Fruit fly (Drosophila melanogaster) whole organism, embryonic: ENCODE data around the gene CG31388.

Experiments
- Bgb ChIP-seq: fragments of 200-800 bp; sonication (Bioruptor generic); IDR thresholded peaks from 2 replicates; pipeline ENCODE4 v1.3.6; 2022; ENCODE audit warnings: missing biosample characterization, missing genetic modification characterization; ENCODE audit not compliant: partially characterized antibody
- CG10147 ChIP-seq: fragments of 200-800 bp; sonication (Bioruptor generic); optimal IDR thresholded peaks from 2 replicates; lab custom pipeline; 2019; ENCODE audit warnings: missing biosample characterization, mild to moderate bottlenecking, missing genetic modification characterization, moderate library complexity
- CG10267 ChIP-seq: fragments of 200-800 bp; sonication (Bioruptor generic); optimal IDR thresholded peaks from 2 replicates; lab custom pipeline; 2018; ENCODE audit warnings: missing biosample characterization, mild to moderate bottlenecking, missing genetic modification characterization, moderate library complexity
- CG10321 ChIP-seq: fragments of 200-800 bp; sonication (Bioruptor generic); IDR thresholded peaks from 2 replicates; pipeline ENCODE4 v1.3.6; 2022; ENCODE audit warnings: missing biosample characterization, missing genetic modification characterization
- CG10431 ChIP-seq: fragments of 200-800 bp; sonication (Bioruptor generic); optimal IDR thresholded peaks from 3 replicates; lab custom pipeline; 2018; ENCODE audit warnings: missing biosample characterization, mild to moderate bottlenecking, missing genetic modification characterization
- CG12769 ChIP-seq: fragments of 200-800 bp; sonication (Bioruptor generic); optimal IDR thresholded peaks from 2 replicates; lab custom pipeline; 2019; ENCODE audit warnings: missing biosample characterization, mild to moderate bottlenecking, missing genetic modification characterization, moderate library complexity
- CG13624 ChIP-seq: fragments of 200-800 bp; sonication (Bioruptor generic); optimal IDR thresholded peaks from 2 replicates; lab custom pipeline; 2016; ENCODE audit warnings: missing biosample characterization, missing genetic modification characterization
- CG13894 ChIP-seq: fragments of 200-800 bp; sonication (Bioruptor generic); optimal IDR thresholded peaks from 3 replicates; lab custom pipeline; 2018; ENCODE audit warnings: missing biosample characterization, mild to moderate bottlenecking, missing genetic modification characterization, moderate library complexity
- CG14860 ChIP-seq: fragments of 200-800 bp; sonication (Bioruptor generic); IDR thresholded peaks from 3 replicates; pipeline ENCODE4 v1.3.6; 2022; ENCODE audit warnings: missing biosample characterization, missing genetic modification characterization; ENCODE audit not compliant: partially characterized antibody
- CG17186 ChIP-seq: fragments of 200-800 bp; sonication (Bioruptor generic); optimal IDR thresholded peaks from 3 replicates; lab custom pipeline; 2017; ENCODE audit warnings: missing biosample characterization, missing genetic modification reagents, missing genetic modification characterization
- CG2129 ChIP-seq: fragments of 200-800 bp; sonication (Bioruptor generic); IDR thresholded peaks from 2 replicates; pipeline ENCODE4 v1.3.6; 2022; ENCODE audit warnings: missing biosample characterization, missing genetic modification characterization; ENCODE audit not compliant: partially characterized antibody
- CG3065 ChIP-seq: fragments of 200-800 bp; sonication (Bioruptor generic); optimal IDR thresholded peaks from 2 replicates; lab custom pipeline; 2016; ENCODE audit warnings: missing biosample characterization, missing genetic modification characterization
- CG4707 ChIP-seq: fragments of 200-800 bp; sonication (Bioruptor generic); optimal IDR thresholded peaks from 2 replicates; lab custom pipeline; 2018; ENCODE audit warnings: missing biosample characterization, mild to moderate bottlenecking, missing genetic modification characterization, moderate library complexity
- CG5953 ChIP-seq: fragments of 200-800 bp; sonication (Bioruptor generic); IDR thresholded peaks from 2 replicates; pipeline ENCODE4 v1.3.6; 2022; ENCODE audit warnings: missing biosample characterization, missing genetic modification characterization
- CG6272 ChIP-seq: fragments of 200-800 bp; sonication (Bioruptor generic); IDR thresholded peaks from 2 replicates; pipeline ENCODE4 v1.3.6; 2022; ENCODE audit warnings: missing biosample characterization, missing genetic modification characterization
- CG7271 ChIP-seq: fragments of 200-800 bp; sonication (Bioruptor generic); optimal IDR thresholded peaks from 2 replicates; lab custom pipeline; 2018; ENCODE audit warnings: missing biosample characterization, mild to moderate bottlenecking, missing genetic modification characterization, moderate library complexity
- CG8290 ChIP-seq, 3 experiments: fragments of 200-800 bp; sonication (Bioruptor generic); optimal IDR thresholded peaks; 2 replicates each; lab custom pipeline; 2016 to 2019; ENCODE audit warnings: missing biosample characterization in 3 of 3, missing genetic modification characterization in 3 of 3, mild to moderate bottlenecking in 2 of 3, moderate library complexity in 1 of 3
- CG9797 ChIP-seq: fragments of 200-800 bp; sonication (Bioruptor generic); optimal IDR thresholded peaks from 3 replicates; lab custom pipeline; 2018; ENCODE audit warnings: missing biosample characterization, mild to moderate bottlenecking, missing genetic modification characterization
- CG9817 ChIP-seq: fragments of 200-800 bp; sonication (Bioruptor generic); optimal IDR thresholded peaks from 2 replicates; lab custom pipeline; 2018; ENCODE audit warnings: missing biosample characterization, mild to moderate bottlenecking, missing genetic modification characterization, moderate library complexity
- Camta ChIP-seq: fragments of 200-800 bp; sonication (Bioruptor generic); optimal IDR thresholded peaks from 2 replicates; lab custom pipeline; 2016; ENCODE audit warnings: missing biosample characterization, missing genetic modification characterization
- Dp ChIP-seq: fragments of 200-800 bp; sonication (Bioruptor generic); optimal IDR thresholded peaks from 2 replicates; lab custom pipeline; 2018; ENCODE audit warnings: missing biosample characterization, mild to moderate bottlenecking, missing genetic modification characterization, moderate library complexity
- E2f2 ChIP-seq: fragments of 200-800 bp; sonication (Bioruptor generic); IDR thresholded peaks from 2 replicates; pipeline ENCODE4 v1.3.6; 2022; ENCODE audit warnings: missing biosample characterization, missing genetic modification characterization
- HLH54F ChIP-seq: fragments of 200-800 bp; sonication (Bioruptor generic); optimal IDR thresholded peaks from 3 replicates; lab custom pipeline; 2016; ENCODE audit warnings: missing biosample characterization, missing genetic modification characterization
- HmgD ChIP-seq: fragments of 200-800 bp; sonication (Bioruptor generic); optimal IDR thresholded peaks from 3 replicates; lab custom pipeline; 2016; ENCODE audit warnings: missing biosample characterization, missing genetic modification characterization
- Hsf ChIP-seq: fragments of 200-800 bp; sonication (Bioruptor generic); optimal IDR thresholded peaks from 3 replicates; lab custom pipeline; 2016; ENCODE audit warnings: missing biosample characterization, missing genetic modification characterization
- Max ChIP-seq: fragments of 200-800 bp; sonication (Bioruptor generic); optimal IDR thresholded peaks from 2 replicates; lab custom pipeline; 2016; ENCODE audit warnings: missing biosample characterization, mild to moderate bottlenecking, missing genetic modification characterization
- Meics ChIP-seq: fragments of 200-800 bp; sonication (Bioruptor generic); optimal IDR thresholded peaks from 2 replicates; lab custom pipeline; 2017; ENCODE audit warnings: missing biosample characterization, mild to moderate bottlenecking, missing genetic modification characterization
- PHDP ChIP-seq: fragments of 200-800 bp; sonication (Bioruptor generic); optimal IDR thresholded peaks from 3 replicates; lab custom pipeline; 2018; ENCODE audit warnings: missing biosample characterization, mild to moderate bottlenecking, missing genetic modification characterization, moderate library complexity
- Rfx ChIP-seq: fragments of 200-800 bp; sonication (Bioruptor generic); IDR thresholded peaks from 2 replicates; pipeline ENCODE4 v1.3.6; 2022; ENCODE audit warnings: missing biosample characterization, missing genetic modification characterization
- Xbp1 ChIP-seq: fragments of 200-800 bp; sonication (Bioruptor generic); optimal IDR thresholded peaks from 3 replicates; lab custom pipeline; 2016; ENCODE audit warnings: missing biosample characterization, mild to moderate bottlenecking, missing genetic modification characterization
- amos ChIP-seq: fragments of 200-800 bp; sonication (Bioruptor generic); IDR thresholded peaks from 2 replicates; pipeline ENCODE4 v1.3.6; 2022; ENCODE audit warnings: missing biosample characterization, missing genetic modification characterization; ENCODE audit not compliant: partially characterized antibody
- bab2 ChIP-seq: fragments of 200-800 bp; sonication (Bioruptor generic); optimal IDR thresholded peaks from 2 replicates; lab custom pipeline; 2016; ENCODE audit warnings: missing biosample characterization, missing genetic modification characterization
- dimm ChIP-seq: fragments of 200-800 bp; sonication (Bioruptor generic); IDR thresholded peaks from 2 replicates; pipeline ENCODE4 v1.3.6; 2022; ENCODE audit warnings: missing biosample characterization, missing genetic modification characterization
- dmrt11E ChIP-seq: fragments of 200-800 bp; sonication (Bioruptor generic); optimal IDR thresholded peaks from 3 replicates; lab custom pipeline; 2018; ENCODE audit warnings: missing biosample characterization, mild to moderate bottlenecking, missing genetic modification characterization, moderate library complexity
- ewg ChIP-seq: fragments of 200-800 bp; sonication (Bioruptor generic); optimal IDR thresholded peaks from 3 replicates; lab custom pipeline; 2017; ENCODE audit warnings: mild to moderate bottlenecking, missing biosample characterization, missing genetic modification reagents, missing genetic modification characterization
- gsb-n ChIP-seq: fragments of 200-800 bp; sonication (Bioruptor generic); optimal IDR thresholded peaks from 3 replicates; lab custom pipeline; 2018; ENCODE audit warnings: missing biosample characterization, mild to moderate bottlenecking, missing genetic modification characterization
- h ChIP-seq: fragments of >200 bp; optimal IDR thresholded peaks from 2 replicates; lab custom pipeline; 2017
- her ChIP-seq: fragments of 200-800 bp; sonication (Bioruptor generic); optimal IDR thresholded peaks from 2 replicates; lab custom pipeline; 2016; ENCODE audit warnings: missing biosample characterization, missing genetic modification characterization
- insv ChIP-seq, 2 experiments: fragments of 200-800 bp; sonication (Bioruptor generic); optimal IDR thresholded peaks; 3 replicates each; lab custom pipeline; 2016 to 2018; ENCODE audit warnings: missing biosample characterization in 2 of 2, missing genetic modification characterization in 2 of 2
- inv ChIP-seq: fragments of 200-800 bp; sonication (Bioruptor generic); IDR thresholded peaks from 2 replicates; pipeline ENCODE4 v1.3.6; 2022; ENCODE audit warnings: missing biosample characterization, missing genetic modification characterization; ENCODE audit not compliant: partially characterized antibody
- lola ChIP-seq, 3 experiments: fragments of >200 bp in 2 of 3; fragments of 200-800 bp in 1 of 3; sonication (Bioruptor generic) in 1 of 3; optimal IDR thresholded peaks; 2 replicates each; lab custom pipeline; 2017 to 2019; ENCODE audit warnings: missing biosample characterization in 3 of 3, missing genetic modification characterization in 3 of 3, mild to moderate bottlenecking in 1 of 3, moderate library complexity in 1 of 3
- mirr ChIP-seq: fragments of 200-800 bp; sonication (Bioruptor generic); optimal IDR thresholded peaks from 3 replicates; lab custom pipeline; 2018; ENCODE audit warnings: missing biosample characterization, mild to moderate bottlenecking, missing genetic modification characterization
- psq ChIP-seq: fragments of 200-800 bp; sonication (Bioruptor generic); optimal IDR thresholded peaks from 2 replicates; lab custom pipeline; 2017; ENCODE audit warnings: missing biosample characterization, missing genetic modification characterization
- rib ChIP-seq: fragments of 200-800 bp; sonication (Bioruptor generic); IDR thresholded peaks from 2 replicates; pipeline ENCODE4 v1.3.6; 2022; ENCODE audit warnings: missing biosample characterization, missing genetic modification characterization
- row ChIP-seq: fragments of 200-800 bp; sonication (Bioruptor generic); IDR thresholded peaks from 3 replicates; pipeline ENCODE4 v1.3.6; 2022; ENCODE audit warnings: missing biosample characterization, missing genetic modification characterization
- slou ChIP-seq: fragments of 200-800 bp; sonication (Bioruptor generic); optimal IDR thresholded peaks from 3 replicates; lab custom pipeline; 2016; ENCODE audit warnings: missing biosample characterization, missing genetic modification characterization
- tna ChIP-seq: fragments of 200-800 bp; sonication (Bioruptor generic); IDR thresholded peaks from 2 replicates; pipeline ENCODE4 v1.3.6; 2022; ENCODE audit warnings: missing biosample characterization, missing genetic modification characterization; ENCODE audit not compliant: partially characterized antibody
- zen ChIP-seq: fragments of 200-800 bp; sonication (Bioruptor generic); optimal IDR thresholded peaks from 3 replicates; lab custom pipeline; 2018; ENCODE audit warnings: missing biosample characterization, mild to moderate bottlenecking, missing genetic modification characterization, moderate library complexity

The CG31388 gene

DNA sequence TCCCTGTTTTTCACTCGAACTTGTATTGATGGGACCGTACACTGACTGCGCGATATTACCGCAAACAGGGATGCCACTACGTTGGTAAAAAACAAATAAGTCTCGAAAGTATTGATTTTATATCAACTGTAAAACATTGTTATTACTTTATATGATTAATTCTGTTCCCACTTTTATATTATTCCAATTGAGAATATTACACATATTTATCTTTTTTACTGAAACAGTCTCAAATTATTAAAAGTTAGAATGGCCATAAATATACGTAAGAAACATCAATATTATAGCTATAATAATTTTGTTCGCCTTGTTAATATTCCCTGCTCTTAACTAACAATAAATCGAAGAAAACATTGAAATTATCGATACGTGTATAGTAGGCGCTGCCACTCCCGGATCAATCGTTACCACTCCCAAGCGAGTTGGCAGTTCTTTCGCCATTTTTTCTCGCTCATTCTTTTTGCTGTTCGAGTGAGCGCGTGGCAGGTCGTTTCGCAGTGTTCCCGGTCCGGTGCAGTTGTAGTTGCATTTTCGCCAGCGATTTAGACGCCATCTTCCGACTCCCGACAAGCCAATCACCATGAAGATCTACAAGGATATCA, 27.7 kb upstream of the CG31388 start, which contains the start of the genes SdhC and Tctp (continued):
- TF ChIP-seq amos, result peak; percentile 49; the same call in 1 of the 2 replicates
- TF ChIP-seq CG17186 (GFP tag; lab: Kevin White, UChicago), result peak; percentile 40
- no peak for TF ChIP-seq her (GFP tag; lab: Kevin White, UChicago)
- TF ChIP-seq Camta (GFP tag; lab: Kevin White, UChicago), result peak; percentile 35
- 0 out of 2 replicates have a peak, but pooled peaks have one; percentile 18 for TF ChIP-seq E2f2 (GFP tag; lab: Robert Waterston, UW)
- peak; percentile 66 for TF ChIP-seq Bgb
- TF ChIP-seq CG10321, result peak; percentile 8; the same call in 1 of the 2 replicates
- TF ChIP-seq lola (GFP tag; optimal IDR thresholded peaks at IDR 0.05; lab: Kevin White, UChicago), result peak in 1 of 3 experiments; percentile 59
- TF ChIP-seq bab2, result peak; percentile 18
- TF ChIP-seq Meics (GFP tag; lab: Kevin White, UChicago), result peak; percentile 62
- TF ChIP-seq CG2129 (GFP tag; lab: Robert Waterston, UW), result no peak
- TF ChIP-seq CG10431 (GFP tag; lab: Kevin White, UChicago), result peak; percentile 9
- peak; percentile 39 for TF ChIP-seq HLH54F (GFP tag; lab: Kevin White, UChicago)
- TF ChIP-seq slou (GFP tag; lab: Kevin White, UChicago), result peak; percentile 3
- peak; percentile 34 for TF ChIP-seq HmgD
- TF ChIP-seq rib (GFP tag; lab: Robert Waterston, UW), result peak; percentile 74; the same call in 1 of the 2 replicates
- peak in 1 of 2 experiments; percentile 15 for TF ChIP-seq insv (GFP tag; optimal IDR thresholded peaks at IDR 0.05; lab: Kevin White, UChicago)
- TF ChIP-seq PHDP (tag; lab: Kevin White, UChicago), result peak; percentile 4
- peak; percentile 43 for TF ChIP-seq CG13624 (GFP tag; lab: Kevin White, UChicago)
- TF ChIP-seq CG7271 (tag; lab: Kevin White, UChicago), result peak; percentile 26
- TF ChIP-seq Max (GFP tag; lab: Kevin White, UChicago), result peak; percentile 72
- no peak for TF ChIP-seq h (lab: Kevin White, UChicago)
- TF ChIP-seq psq, result no peak
- no peak for TF ChIP-seq CG14860 (GFP tag; lab: Robert Waterston, UW)
- peak; percentile 61 for TF ChIP-seq Xbp1 (GFP tag; lab: Kevin White, UChicago)
- peak; percentile 66 for TF ChIP-seq CG12769 (tag; lab: Kevin White, UChicago)
- 0 out of 2 replicates have a peak, but pooled peaks have one; percentile 31 for TF ChIP-seq CG5953 (GFP tag; lab: Robert Waterston, UW)
- peak; percentile 72 for TF ChIP-seq row (GFP tag; lab: Robert Waterston, UW)
- TF ChIP-seq tna (GFP tag; lab: Robert Waterston, UW), result peak; percentile 40; the same call in 1 of the 2 replicates
- TF ChIP-seq dmrt11E (tag; lab: Kevin White, UChicago), result peak; percentile 47
- 0 out of 2 replicates have a peak, but pooled peaks have one; percentile 33 for TF ChIP-seq CG6272 (GFP tag; lab: Robert Waterston, UW)
- peak; percentile 6 for TF ChIP-seq CG10147 (GFP tag; lab: Kevin White, UChicago)
- TF ChIP-seq Rfx, result peak; percentile 37
- TF ChIP-seq ewg, result peak; percentile 17
- TF ChIP-seq dimm, result no peak
- peak; percentile 67 for TF ChIP-seq CG9797 (GFP tag; lab: Kevin White, UChicago)
- TF ChIP-seq mirr (GFP tag; lab: Kevin White, UChicago), result peak; percentile 27
- peak; percentile 64 for TF ChIP-seq Hsf (GFP tag; lab: Kevin White, UChicago)
- TF ChIP-seq Dp (GFP tag; lab: Kevin White, UChicago), result peak; percentile 30
- TF ChIP-seq CG4707, result no peak
- peak; percentile 28 for TF ChIP-seq CG8290 (GFP tag; optimal IDR thresholded peaks at IDR 0.05; lab: Kevin White, UChicago)
- TF ChIP-seq CG8290 (tag; optimal IDR thresholded peaks at IDR 0.05; lab: Kevin White, UChicago), result peak in 1 of 2 experiments; percentile 71
- TF ChIP-seq CG9817 (tag; lab: Kevin White, UChicago), result peak; percentile 40
- peak; percentile 72 for TF ChIP-seq CG13894 (tag; lab: Kevin White, UChicago)
- peak; percentile 18 for TF ChIP-seq CG3065 (GFP tag; lab: Kevin White, UChicago)
- peak; percentile 45 for TF ChIP-seq gsb-n
- TF ChIP-seq inv, result peak; percentile 25; the same call in 1 of the 2 replicates
- TF ChIP-seq zen, result peak; percentile 70
- peak; percentile 76 for TF ChIP-seq CG10267
